Fruit fly (Drosophila melanogaster): ENCODE data around the gene jvl.

Gene jvl

dm6 chr3R:14739088-14739487, 2.3 kb upstream of the jvl start (continued):
- TF ChIP-seq gro (GFP tag; optimal IDR thresholded peaks at IDR 0.05) (peak; percentile 33), Dll (GFP tag; IDR thresholded peaks at IDR 0.05; ENCODE audit: partially characterized antibody) (peak; percentile 27; the same call in 1 of the 4 replicates), CG4282 (GFP tag; optimal IDR thresholded peaks at IDR 0.05) (no peak), nom (GFP tag; optimal IDR thresholded peaks at IDR 0.05) (peak; percentile 63), CG3281 (GFP tag; optimal IDR thresholded peaks at IDR 0.05) (peak; percentile 8), nmo (GFP tag; optimal IDR thresholded peaks at IDR 0.05) (peak; percentile 13), CG12391 (tag; optimal IDR thresholded peaks at IDR 0.05) (no peak), Ssrp (tag; optimal IDR thresholded peaks at IDR 0.05) (no peak), sug (tag; optimal IDR thresholded peaks at IDR 0.05) (peak; percentile 79), eve (GFP tag; optimal IDR thresholded peaks at IDR 0.05) (no peak), chn (GFP tag; optimal IDR thresholded peaks at IDR 0.05) (peak; percentile 51), tna (GFP tag; IDR thresholded peaks at IDR 0.05; ENCODE audit: partially characterized antibody) (peak; percentile 44; the same call in 1 of the 2 replicates), HmgZ (tag; optimal IDR thresholded peaks at IDR 0.05) (peak; percentile 56), CG34224 (GFP tag; IDR thresholded peaks at IDR 0.05; ENCODE audit: partially characterized antibody) (no peak), CG12071 (GFP tag; optimal IDR thresholded peaks at IDR 0.05) (peak; percentile 58), CG10321 (GFP tag; IDR thresholded peaks at IDR 0.05) (peak; percentile 98), CG16779 (GFP tag; IDR thresholded peaks at IDR 0.05) (peak; percentile 74), chinmo (GFP tag; IDR thresholded peaks at IDR 0.05; ENCODE audit: partially characterized antibody) (peak; percentile 92), Bgb (GFP tag; IDR thresholded peaks at IDR 0.05; ENCODE audit: partially characterized antibody) (peak; percentile 32; the same call in 1 of the 2 replicates), amos (GFP tag; IDR thresholded peaks at IDR 0.05; ENCODE audit: partially characterized antibody) (peak; percentile 41; the same call in 1 of the 2 replicates), CG7987 (GFP tag; optimal IDR thresholded peaks at IDR 0.05) (peak; percentile 62), CG12769 (tag; optimal IDR thresholded peaks at IDR 0.05) (peak; percentile 57), lab (GFP tag; optimal IDR thresholded peaks at IDR 0.05) (peak; percentile 66), dmrt99B (tag; optimal IDR thresholded peaks at IDR 0.05) (no peak), CG6791 (GFP tag; IDR thresholded peaks at IDR 0.05; ENCODE audit: partially characterized antibody) (peak; percentile 44; the same call in 1 of the 3 replicates), Deaf1 (tag; optimal IDR thresholded peaks at IDR 0.05) (peak; percentile 74), CG10543 (GFP tag; optimal IDR thresholded peaks at IDR 0.05) (peak; percentile 96), Hmr (GFP tag; optimal IDR thresholded peaks at IDR 0.05) (peak; percentile 41), al (GFP tag; IDR thresholded peaks at IDR 0.05) (no peak), CG13296 (GFP tag; optimal IDR thresholded peaks at IDR 0.05) (peak; percentile 24), Ada2b (GFP tag; IDR thresholded peaks at IDR 0.05) (0 out of 2 replicates have a peak, but pooled peaks have one; percentile 37), CG3847 (GFP tag; IDR thresholded peaks at IDR 0.05) (peak; percentile 66), trem (tag; optimal IDR thresholded peaks at IDR 0.05) (peak; percentile 25), sisA (GFP tag; IDR thresholded peaks at IDR 0.05) (peak; percentile 34), CG1603 (tag; optimal IDR thresholded peaks at IDR 0.05) (peak; percentile 16), CG8924 (tag; optimal IDR thresholded peaks at IDR 0.05) (peak; percentile 34)

- TF ChIP-seq Ets65A (GFP tag) (peak; percentile 7), Dll (GFP tag; IDR thresholded peaks at IDR 0.05; ENCODE audit: partially characterized antibody) (0 out of 4 replicates have a peak, but pooled peaks have one; percentile 1), HmgD (GFP tag; optimal IDR thresholded peaks at IDR 0.05) (peak; percentile 16), Neu2 (GFP tag; optimal IDR thresholded peaks at IDR 0.05; ENCODE audit: borderline replicate concordance) (no peak), CG4617 (GFP tag; optimal IDR thresholded peaks at IDR 0.05; ENCODE audit: borderline replicate concordance) (no peak), chinmo (GFP tag; IDR thresholded peaks at IDR 0.05; ENCODE audit: partially characterized antibody) (peak; percentile 33; the same call in 2 of the 4 replicates), phol (tag; optimal IDR thresholded peaks at IDR 0.05) (peak; percentile 0), CG15479 (GFP tag; optimal IDR thresholded peaks at IDR 0.05) (peak; percentile 24), eve (GFP tag; optimal IDR thresholded peaks at IDR 0.05) (peak in 1 of 2 experiments; percentile 82), CG12744 (GFP tag; optimal IDR thresholded peaks at IDR 0.05) (no peak), CG1832 (GFP tag; optimal IDR thresholded peaks at IDR 0.05) (no peak), MBD-R2 (GFP tag; IDR thresholded peaks at IDR 0.05) (peak; percentile 8; the same call in 1 of the 2 replicates), Awh (GFP tag; IDR thresholded peaks at IDR 0.05) (0 out of 2 replicates have a peak, but pooled peaks have one; percentile 28), zen (tag; optimal IDR thresholded peaks at IDR 0.05) (no peak), tna (GFP tag; IDR thresholded peaks at IDR 0.05; ENCODE audit: partially characterized antibody) (0 out of 2 replicates have a peak, but pooled peaks have one; percentile 28)
Measured at dm6 chr3R:14739501-14740252, 1.7 kb upstream of the jvl start.

Data from whole organism, embryonic.